Worm (Caenorhabditis elegans): ENCODE results near the gene nhr-41.

DNA sequence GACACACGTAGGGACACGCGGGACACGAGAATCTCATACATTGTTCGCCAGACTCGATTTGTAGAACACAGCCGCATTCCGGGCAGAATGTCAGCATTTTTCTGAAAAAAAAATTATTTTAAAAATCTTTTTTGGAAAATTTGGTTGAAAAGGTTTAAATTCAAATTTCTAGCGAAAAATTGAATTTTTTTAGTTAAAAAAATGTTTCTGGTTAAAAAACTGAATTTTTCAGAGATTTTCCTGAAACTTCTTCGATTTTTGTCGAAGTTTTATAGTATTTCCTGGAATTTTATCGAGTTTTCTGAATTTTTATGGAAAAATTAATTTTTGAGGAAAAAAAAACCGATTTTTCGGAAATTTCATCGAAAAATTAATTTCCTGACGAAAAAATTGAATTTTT lies 23.9 kb downstream of the nhr-41 start, which contains the start of gene rpc-11:
- TF ChIP-seq him-1 (tag; optimal IDR thresholded peaks at IDR 0.05), result no peak
- TF ChIP-seq dao-5 (tag; optimal IDR thresholded peaks at IDR 0.05), result no peak
